Worm (Caenorhabditis elegans): ENCODE measurements around the gene kars-1.

kars-1 gene

DNA sequence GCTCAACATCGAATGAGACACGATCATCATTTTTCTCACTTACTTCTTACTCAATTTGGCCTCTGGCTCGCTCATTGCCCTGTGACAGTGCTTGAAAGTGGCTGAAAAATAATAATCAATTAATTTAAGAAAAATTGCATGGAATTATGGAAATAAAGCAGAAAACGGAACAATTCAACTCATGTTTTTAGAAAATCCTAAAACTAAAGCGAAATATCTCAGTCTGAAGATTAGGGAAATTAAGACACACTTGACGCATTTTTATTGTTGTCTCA, at the start of gene kars-1:
Gene kars-1, minus strand, starts transcription at position 101 of the 275 bp plus-strand sequence.
- TF ChIP-seq nhr-12 (tag; optimal IDR thresholded peaks at IDR 0.05) = no peak
- TF ChIP-seq nhr-77 (tag; optimal IDR thresholded peaks at IDR 0.05) = no peak
- no peak for TF ChIP-seq mab-5 (tag; optimal IDR thresholded peaks at IDR 0.05)
- no peak for TF ChIP-seq dmd-4 (tag; optimal IDR thresholded peaks at IDR 0.05)
- no peak for TF ChIP-seq mdl-1 (tag; optimal IDR thresholded peaks at IDR 0.05)
- TF ChIP-seq F13H6.1 (tag; optimal IDR thresholded peaks at IDR 0.05) = no peak
- TF ChIP-seq peb-1 (tag; optimal IDR thresholded peaks at IDR 0.05) = no peak
- TF ChIP-seq elt-3 (tag; optimal IDR thresholded peaks at IDR 0.05) = no peak
- no peak for TF ChIP-seq ztf-11 (tag; optimal IDR thresholded peaks at IDR 0.05)
- no peak for TF ChIP-seq mbf-1 (tag; optimal IDR thresholded peaks at IDR 0.05)
- no peak for TF ChIP-seq nhr-11 (tag; optimal IDR thresholded peaks at IDR 0.05)

ce11 chrII:7121762-7122292, 49.6 kb upstream of the kars-1 start, which contains the start of gene F10E7.2:
TSS of gene F10E7.2 (plus strand) at chrII:7122242.
- TF ChIP-seq nhr-129 (tag; optimal IDR thresholded peaks at IDR 0.05) (no peak), sem-4 (tag; optimal IDR thresholded peaks at IDR 0.05) (no peak), fos-1 (tag; optimal IDR thresholded peaks at IDR 0.05) (no peak), nhr-77 (tag; optimal IDR thresholded peaks at IDR 0.05) (no peak), aly-2 (tag; optimal IDR thresholded peaks at IDR 0.05) (no peak), nhr-23 (tag; optimal IDR thresholded peaks at IDR 0.05) (no peak), alr-1 (tag; optimal IDR thresholded peaks at IDR 0.05) (no peak), blmp-1 (tag; optimal IDR thresholded peaks at IDR 0.05; ENCODE audit: insufficient read depth) (no peak), F13H6.1 (tag; optimal IDR thresholded peaks at IDR 0.05) (no peak), elt-3 (tag; optimal IDR thresholded peaks at IDR 0.05) (no peak)

DNA sequence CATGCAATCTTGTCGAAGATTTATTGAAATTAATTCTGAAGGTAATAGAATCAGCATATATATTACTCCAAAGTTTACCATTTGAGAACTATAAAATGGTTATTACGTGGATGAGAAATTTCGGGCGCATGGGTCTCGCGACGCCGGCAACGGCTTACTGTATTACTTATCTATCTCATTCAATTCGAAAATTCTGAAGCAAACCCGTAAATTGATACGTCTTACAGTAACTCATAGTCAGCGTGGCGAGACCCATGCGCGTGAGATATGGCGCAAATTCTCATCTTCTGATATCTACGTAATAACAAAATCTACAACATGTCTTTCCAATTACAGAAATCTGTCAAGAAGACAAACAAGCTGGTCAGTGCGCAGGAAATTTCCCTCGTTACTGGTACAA, 47.3 kb upstream of the kars-1 start:
- TF ChIP-seq dmd-4 (tag; optimal IDR thresholded peaks at IDR 0.05) (no peak), nhr-25 (tag; optimal IDR thresholded peaks at IDR 0.05) (no peak), sma-9 (GFP tag; optimal IDR thresholded peaks at IDR 0.05) (no peak), sma-9 (tag; optimal IDR thresholded peaks at IDR 0.05) (no peak), crh-2 (tag; optimal IDR thresholded peaks at IDR 0.05) (no peak), unc-39 (tag; optimal IDR thresholded peaks at IDR 0.05) (no peak), nhr-11 (tag; optimal IDR thresholded peaks at IDR 0.05) (no peak), nhr-6 (tag; optimal IDR thresholded peaks at IDR 0.05) (no peak), ztf-1 (GFP tag; conservative IDR thresholded peaks at IDR 0.05) (no peak), nhr-77 (tag; optimal IDR thresholded peaks at IDR 0.05) (no peak), ztf-11 (tag; optimal IDR thresholded peaks at IDR 0.05) (no peak), ceh-82 (tag; optimal IDR thresholded peaks at IDR 0.05) (no peak), lin-11 (tag; optimal IDR thresholded peaks at IDR 0.05) (no peak), ZK546.5 (tag; optimal IDR thresholded peaks at IDR 0.05) (no peak), egl-27 (tag; optimal IDR thresholded peaks at IDR 0.05) (no peak), lsy-2 (tag; optimal IDR thresholded peaks at IDR 0.05) (no peak), Y55F3AM.14 (GFP tag; optimal IDR thresholded peaks at IDR 0.05) (no peak), nhr-10 (tag; optimal IDR thresholded peaks at IDR 0.05) (no peak), ceh-16 (tag; optimal IDR thresholded peaks at IDR 0.05) (no peak), fos-1 (tag; optimal IDR thresholded peaks at IDR 0.05) (no peak), C34F6.9 (tag; optimal IDR thresholded peaks at IDR 0.05) (no peak)

- TF ChIP-seq nhr-237 (tag; optimal IDR thresholded peaks at IDR 0.05) = no peak
- no peak for TF ChIP-seq peb-1 (tag; optimal IDR thresholded peaks at IDR 0.05)
- TF ChIP-seq sma-9 (GFP tag; optimal IDR thresholded peaks at IDR 0.05) = no peak
- TF ChIP-seq sma-9 (tag; optimal IDR thresholded peaks at IDR 0.05) = no peak
- TF ChIP-seq ztf-11 (tag; optimal IDR thresholded peaks at IDR 0.05) = no peak
- TF ChIP-seq ztf-4 (tag; optimal IDR thresholded peaks at IDR 0.05) = no peak
- no peak for TF ChIP-seq unc-62 (GFP tag; optimal IDR thresholded peaks at IDR 0.05)
Measured at ce11 chrII:7116350-7116749, 44.1 kb upstream of the kars-1 start, which contains the start of gene spon-1. TSS of gene spon-1 (plus strand) at chrII:7116557.

- no peak for TF ChIP-seq R02D3.7 (tag; optimal IDR thresholded peaks at IDR 0.05)
- no peak for TF ChIP-seq fos-1 (tag; optimal IDR thresholded peaks at IDR 0.05)
- TF ChIP-seq nhr-25 (tag; optimal IDR thresholded peaks at IDR 0.05) = no peak
- no peak for TF ChIP-seq ztf-4 (tag; optimal IDR thresholded peaks at IDR 0.05)
- no peak for TF ChIP-seq mab-5 (tag; optimal IDR thresholded peaks at IDR 0.05)
- no peak for TF ChIP-seq ama-1 (optimal IDR thresholded peaks at IDR 0.05)
Measured at ce11 chrII:7115638-7116037, 43.4 kb upstream of the kars-1 start, which contains the start of gene cutl-5. TSS of gene cutl-5 (minus strand) at chrII:7115906.

Data from whole organism, L2 larva.